Fruit fly (Drosophila melanogaster) whole organism, embryonic: ENCODE results near the gene Hs6st.

Experiments used
- Aef1 ChIP-seq: fragments of 200-800 bp; sonication (Bioruptor generic); IDR thresholded peaks from 3 replicates; pipeline ENCODE4 v1.3.6; 2022; ENCODE audit warnings: missing biosample characterization, missing genetic modification characterization
- BEAF-32 ChIP-seq: fragments of 200-800 bp; sonication (Bioruptor generic); optimal IDR thresholded peaks from 3 replicates; lab custom pipeline; 2017; ENCODE audit warnings: missing biosample characterization, missing genetic modification characterization, mild to moderate bottlenecking, moderate library complexity, missing genetic modification reagents
- CG10565 ChIP-seq: fragments of 200-800 bp; sonication (Bioruptor generic); optimal IDR thresholded peaks from 3 replicates; lab custom pipeline; 2016; ENCODE audit warnings: missing biosample characterization, mild to moderate bottlenecking, missing genetic modification characterization
- CG10979 ChIP-seq: fragments of 200-800 bp; sonication (Bioruptor generic); optimal IDR thresholded peaks from 2 replicates; lab custom pipeline; 2018; ENCODE audit warnings: missing biosample characterization, mild to moderate bottlenecking, missing genetic modification characterization, moderate library complexity
- CG13624 ChIP-seq: fragments of 200-800 bp; sonication (Bioruptor generic); optimal IDR thresholded peaks from 2 replicates; lab custom pipeline; 2016; ENCODE audit warnings: missing biosample characterization, missing genetic modification characterization
- CG13775 ChIP-seq: fragments of 200-800 bp; sonication (Bioruptor generic); optimal IDR thresholded peaks from 3 replicates; lab custom pipeline; 2017; ENCODE audit warnings: missing biosample characterization, mild to moderate bottlenecking, missing genetic modification characterization
- CG14014 ChIP-seq: fragments of 200-800 bp; sonication (Bioruptor generic); IDR thresholded peaks from 2 replicates; pipeline ENCODE4 v1.3.6; 2022; ENCODE audit warnings: missing biosample characterization, missing genetic modification characterization
- CG1603 ChIP-seq: fragments of 200-800 bp; sonication (Bioruptor generic); optimal IDR thresholded peaks from 2 replicates; lab custom pipeline; 2019; ENCODE audit warnings: missing biosample characterization, mild to moderate bottlenecking, missing genetic modification characterization, moderate library complexity
- CG16815 ChIP-seq: fragments of 200-800 bp; sonication (Bioruptor generic); optimal IDR thresholded peaks from 3 replicates; lab custom pipeline; 2017; ENCODE audit warnings: missing biosample characterization, mild to moderate bottlenecking, missing genetic modification characterization
- CG17568 ChIP-seq: fragments of 200-800 bp; sonication (Bioruptor generic); optimal IDR thresholded peaks from 2 replicates; lab custom pipeline; 2018; ENCODE audit warnings: missing biosample characterization, mild to moderate bottlenecking, missing genetic modification characterization, moderate library complexity
- CG2202 ChIP-seq: fragments of 200-800 bp; sonication (Bioruptor generic); optimal IDR thresholded peaks from 2 replicates; lab custom pipeline; 2018; ENCODE audit warnings: missing biosample characterization, mild to moderate bottlenecking, missing genetic modification characterization
- CG3838 ChIP-seq: fragments of 200-800 bp; sonication (Bioruptor generic); optimal IDR thresholded peaks from 3 replicates; lab custom pipeline; 2016; ENCODE audit warnings: missing biosample characterization, missing genetic modification characterization
- CG4328 ChIP-seq: fragments of 200-800 bp; sonication (Bioruptor generic); optimal IDR thresholded peaks from 3 replicates; lab custom pipeline; 2017; ENCODE audit warnings: missing biosample characterization, missing genetic modification reagents, missing genetic modification characterization
- CG4854 ChIP-seq: fragments of 200-800 bp; sonication (Bioruptor generic); optimal IDR thresholded peaks from 2 replicates; lab custom pipeline; 2016; ENCODE audit warnings: missing biosample characterization, missing genetic modification characterization, inconsistent platforms
- CG7839 ChIP-seq: fragments of 200-800 bp; sonication (Bioruptor generic); optimal IDR thresholded peaks from 3 replicates; lab custom pipeline; 2018; ENCODE audit warnings: missing biosample characterization, mild to moderate bottlenecking, missing genetic modification characterization, moderate library complexity
- CG7963 ChIP-seq: fragments of 200-800 bp; sonication (Bioruptor generic); IDR thresholded peaks from 3 replicates; pipeline ENCODE4 v1.3.6; 2022; ENCODE audit warnings: missing biosample characterization, missing genetic modification characterization; ENCODE audit not compliant: partially characterized antibody
- CG8281 ChIP-seq: fragments of 200-800 bp; sonication (Bioruptor generic); optimal IDR thresholded peaks from 2 replicates; lab custom pipeline; 2018; ENCODE audit warnings: missing biosample characterization, mild to moderate bottlenecking, missing genetic modification characterization, moderate library complexity
- CG8290 ChIP-seq, 3 experiments: fragments of 200-800 bp; sonication (Bioruptor generic); optimal IDR thresholded peaks; 2 replicates each; lab custom pipeline; 2016 to 2019; ENCODE audit warnings: missing biosample characterization in 3 of 3, missing genetic modification characterization in 3 of 3, mild to moderate bottlenecking in 2 of 3, moderate library complexity in 1 of 3
- CG9817 ChIP-seq: fragments of 200-800 bp; sonication (Bioruptor generic); optimal IDR thresholded peaks from 2 replicates; lab custom pipeline; 2018; ENCODE audit warnings: missing biosample characterization, mild to moderate bottlenecking, missing genetic modification characterization, moderate library complexity
- CHES-1-like ChIP-seq: fragments of 200-800 bp; sonication (Bioruptor generic); optimal IDR thresholded peaks from 2 replicates; lab custom pipeline; 2016; ENCODE audit warnings: missing biosample characterization, missing genetic modification characterization
- Dfd ChIP-seq, 2 experiments: fragments of >200 bp; optimal IDR thresholded peaks; 2 replicates each; lab custom pipeline; 2017; ENCODE audit warnings: missing biosample characterization in 2 of 2, missing genetic modification characterization in 2 of 2
- Doc2 ChIP-seq: fragments of 200-800 bp; sonication (Bioruptor generic); IDR thresholded peaks from 2 replicates; pipeline ENCODE4 v1.3.6; 2022; ENCODE audit warnings: missing biosample characterization, missing genetic modification characterization
- Dp ChIP-seq: fragments of 200-800 bp; sonication (Bioruptor generic); optimal IDR thresholded peaks from 2 replicates; lab custom pipeline; 2018; ENCODE audit warnings: missing biosample characterization, mild to moderate bottlenecking, missing genetic modification characterization, moderate library complexity
- Ets65A ChIP-seq: fragments of 200-800 bp; sonication (Bioruptor generic); peaks from one replicate; lab custom pipeline; 2016; ENCODE audit warnings: missing biosample characterization, missing genetic modification characterization
- Fer1 ChIP-seq: fragments of 200-800 bp; sonication (Bioruptor generic); optimal IDR thresholded peaks from 2 replicates; lab custom pipeline; 2017; ENCODE audit warnings: missing biosample characterization, mild to moderate bottlenecking, missing genetic modification characterization
- HHEX ChIP-seq: fragments of 200-800 bp; sonication (Bioruptor generic); optimal IDR thresholded peaks from 3 replicates; lab custom pipeline; 2017; ENCODE audit warnings: missing biosample characterization, mild to moderate bottlenecking, missing genetic modification characterization, missing genetic modification reagents
- HmgD ChIP-seq: fragments of 200-800 bp; sonication (Bioruptor generic); optimal IDR thresholded peaks from 3 replicates; lab custom pipeline; 2016; ENCODE audit warnings: missing biosample characterization, missing genetic modification characterization
- NFAT ChIP-seq: fragments of 200-800 bp; sonication (Bioruptor generic); IDR thresholded peaks from 2 replicates; pipeline ENCODE4 v1.3.6; 2022; ENCODE audit warnings: missing biosample characterization, missing genetic modification characterization
- Nf-YB ChIP-seq: fragments of 200-800 bp; sonication (Bioruptor generic); optimal IDR thresholded peaks from 3 replicates; lab custom pipeline; 2019; ENCODE audit warnings: missing biosample characterization, mild to moderate bottlenecking, missing genetic modification characterization, moderate library complexity
- Nf-YC ChIP-seq: fragments of 200-800 bp; optimal IDR thresholded peaks from 3 replicates; lab custom pipeline; 2019; ENCODE audit warnings: missing biosample characterization, mild to moderate bottlenecking, missing genetic modification characterization, moderate library complexity
- Spps ChIP-seq: fragments of 200-800 bp; sonication (Bioruptor generic); optimal IDR thresholded peaks from 2 replicates; lab custom pipeline; 2018; ENCODE audit warnings: missing biosample characterization, mild to moderate bottlenecking, missing genetic modification characterization
- Trl ChIP-seq, 3 experiments: fragments of >200 bp in 2 of 3; fragments of 200-800 bp in 1 of 3; sonication (Bioruptor generic) in 1 of 3; optimal IDR thresholded peaks; 2 replicates in 1 of 3; 3 replicates in 2 of 3; lab custom pipeline; 2016 to 2017; ENCODE audit warnings: missing biosample characterization in 1 of 3, missing genetic modification characterization in 1 of 3
- Xbp1 ChIP-seq: fragments of 200-800 bp; sonication (Bioruptor generic); optimal IDR thresholded peaks from 3 replicates; lab custom pipeline; 2016; ENCODE audit warnings: missing biosample characterization, mild to moderate bottlenecking, missing genetic modification characterization
- bbx ChIP-seq: fragments of 200-800 bp; sonication (Bioruptor generic); IDR thresholded peaks from 2 replicates; pipeline ENCODE4 v1.3.6; 2022; ENCODE audit warnings: missing biosample characterization, missing genetic modification characterization; ENCODE audit not compliant: partially characterized antibody
- br ChIP-seq: fragments of >200 bp; optimal IDR thresholded peaks from 2 replicates; lab custom pipeline; 2017
- crp ChIP-seq, 2 experiments: fragments of 200-800 bp; sonication (Bioruptor generic); optimal IDR thresholded peaks; 2 replicates in 1 of 2; 3 replicates in 1 of 2; lab custom pipeline; 2017; ENCODE audit warnings: missing biosample characterization in 2 of 2, missing genetic modification characterization in 2 of 2, mild to moderate bottlenecking in 1 of 2, moderate library complexity in 1 of 2
- emc ChIP-seq: fragments of 200-800 bp; sonication (Bioruptor generic); optimal IDR thresholded peaks from 2 replicates; lab custom pipeline; 2016; ENCODE audit warnings: missing biosample characterization, missing genetic modification characterization
- en ChIP-seq: fragments of 200-800 bp; sonication (Bioruptor generic); optimal IDR thresholded peaks from 2 replicates; lab custom pipeline; 2016; ENCODE audit warnings: missing biosample characterization, missing genetic modification characterization
- fd102C ChIP-seq: fragments of 200-800 bp; sonication (Bioruptor generic); optimal IDR thresholded peaks from 2 replicates; lab custom pipeline; 2018; ENCODE audit warnings: missing biosample characterization, mild to moderate bottlenecking, missing genetic modification characterization, moderate library complexity
- fd96Cb ChIP-seq: fragments of 200-800 bp; sonication (Bioruptor generic); optimal IDR thresholded peaks from 2 replicates; lab custom pipeline; 2018; ENCODE audit warnings: missing biosample characterization, mild to moderate bottlenecking, missing genetic modification characterization, moderate library complexity
- ind ChIP-seq: fragments of 200-800 bp; sonication (Bioruptor generic); optimal IDR thresholded peaks from 3 replicates; lab custom pipeline; 2016; ENCODE audit warnings: missing biosample characterization, missing genetic modification characterization
- nau ChIP-seq: fragments of 200-800 bp; sonication (Bioruptor generic); optimal IDR thresholded peaks from 3 replicates; lab custom pipeline; 2017; ENCODE audit warnings: missing biosample characterization, mild to moderate bottlenecking, missing genetic modification characterization, missing genetic modification reagents
- org-1 ChIP-seq: fragments of 200-800 bp; sonication (Bioruptor generic); optimal IDR thresholded peaks from 2 replicates; lab custom pipeline; 2017; ENCODE audit warnings: missing biosample characterization, missing genetic modification characterization
- prd ChIP-seq, 3 experiments: fragments of >200 bp in 2 of 3; fragments of 200-800 bp in 1 of 3; sonication (Bioruptor generic) in 1 of 3; optimal IDR thresholded peaks in 2 of 3; IDR thresholded peaks in 1 of 3; 2 replicates in 2 of 3; 3 replicates in 1 of 3; pipeline versions ENCODE4 v1.3.6 to Lab custom; 2017 to 2022; ENCODE audit warnings: missing biosample characterization in 1 of 3, missing genetic modification characterization in 1 of 3
- seq ChIP-seq: fragments of 200-800 bp; sonication (Bioruptor generic); IDR thresholded peaks from 2 replicates; pipeline ENCODE4 v1.3.6; 2022; ENCODE audit warnings: missing biosample characterization, missing genetic modification characterization
- slou ChIP-seq: fragments of 200-800 bp; sonication (Bioruptor generic); optimal IDR thresholded peaks from 3 replicates; lab custom pipeline; 2016; ENCODE audit warnings: missing biosample characterization, missing genetic modification characterization
- so ChIP-seq: fragments of 200-800 bp; sonication (Bioruptor generic); IDR thresholded peaks from 3 replicates; pipeline ENCODE4 v1.3.6; 2022; ENCODE audit warnings: missing biosample characterization, missing genetic modification characterization
- usp ChIP-seq: fragments of >200 bp; optimal IDR thresholded peaks from 2 replicates; lab custom pipeline; 2017; ENCODE audit warnings: missing biosample characterization, missing genetic modification characterization
- zf30C ChIP-seq: fragments of 200-800 bp; sonication (Bioruptor generic); optimal IDR thresholded peaks from 3 replicates; lab custom pipeline; 2018; ENCODE audit warnings: missing biosample characterization, mild to moderate bottlenecking, missing genetic modification characterization

Hs6st gene

DNA sequence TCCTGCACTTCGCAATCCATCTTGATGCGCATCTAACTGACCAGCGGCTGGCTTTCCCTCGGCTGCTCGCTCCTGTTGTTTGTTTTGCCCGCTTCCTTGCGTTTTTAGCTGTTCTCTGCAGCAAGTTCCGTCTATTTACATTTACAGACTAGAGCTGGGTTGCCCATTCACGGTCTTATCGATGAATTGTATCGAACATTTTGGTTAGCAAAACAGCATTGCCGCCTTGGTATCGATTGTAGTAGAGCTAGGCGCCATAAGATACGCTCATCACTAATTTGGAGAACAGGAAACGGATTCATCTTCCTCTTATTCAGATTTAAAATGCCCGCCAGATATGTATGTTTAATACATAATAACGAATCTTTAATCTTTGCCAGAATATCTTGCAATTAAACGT is 27.6 kb upstream of the Hs6st start, which contains the start of gene Regnase-1 (continued):
- TF ChIP-seq Ets65A (GFP tag; lab: Kevin White, UChicago) (peak; percentile 99), Fer1 (peak; percentile 96), CG7963 (GFP tag; lab: Robert Waterston, UW) (peak; percentile 95), Nf-YC (peak; percentile 78), CG8290 (GFP tag; optimal IDR thresholded peaks at IDR 0.05; lab: Kevin White, UChicago) (peak; percentile 91), CG8290 (tag; optimal IDR thresholded peaks at IDR 0.05; lab: Kevin White, UChicago) (peak; percentile 87 to 97), fd96Cb (peak; percentile 66), bbx (GFP tag; lab: Robert Waterston, UW) (peak; percentile 96), ind (GFP tag; lab: Kevin White, UChicago) (peak; percentile 71), CG10979 (tag; lab: Kevin White, UChicago) (peak; percentile 85), br (no peak), CG13624 (GFP tag; lab: Kevin White, UChicago) (peak; percentile 94), org-1 (GFP tag; lab: Kevin White, UChicago) (peak; percentile 83), Aef1 (peak; percentile 68; the same call in 2 of the 3 replicates), CG8281 (tag; lab: Kevin White, UChicago) (peak; percentile 77), usp (GFP tag; lab: Kevin White, UChicago) (no peak), CG17568 (peak; percentile 95), CG9817 (tag; lab: Kevin White, UChicago) (peak; percentile 90), nau (GFP tag; lab: Kevin White, UChicago) (no peak), CG14014 (GFP tag; lab: Robert Waterston, UW) (peak; percentile 87; the same call in 1 of the 2 replicates), Xbp1 (GFP tag; lab: Kevin White, UChicago) (peak; percentile 86), fd102C (GFP tag; lab: Kevin White, UChicago) (peak; percentile 95), so (GFP tag; lab: Robert Waterston, UW) (peak; percentile 87), CG3838 (peak; percentile 82), Trl (optimal IDR thresholded peaks at IDR 0.05; lab: Kevin White, UChicago) (no peak), Trl (GFP tag; optimal IDR thresholded peaks at IDR 0.05; lab: Kevin White, UChicago) (peak; percentile 91), NFAT (GFP tag; lab: Robert Waterston, UW) (peak; percentile 89), CG4854 (GFP tag; lab: Kevin White, UChicago) (peak; percentile 87), CHES-1-like (GFP tag; lab: Kevin White, UChicago) (peak; percentile 89), Spps (tag; lab: Kevin White, UChicago) (peak; percentile 86), seq (peak; percentile 73; the same call in 1 of the 2 replicates), CG10565 (GFP tag; lab: Kevin White, UChicago) (no peak), CG2202 (tag; lab: Kevin White, UChicago) (peak; percentile 93), CG7839 (tag; lab: Kevin White, UChicago) (peak; percentile 88), slou (GFP tag; lab: Kevin White, UChicago) (peak; percentile 85), emc (GFP tag; lab: Kevin White, UChicago) (peak; percentile 87), HmgD (GFP tag; lab: Kevin White, UChicago) (peak; percentile 86), CG13775 (GFP tag; lab: Kevin White, UChicago) (peak; percentile 95), Nf-YB (GFP tag; lab: Kevin White, UChicago) (peak; percentile 78), prd (optimal IDR thresholded peaks at IDR 0.05; lab: Kevin White, UChicago) (no peak), prd (GFP tag; IDR thresholded peaks at IDR 0.05; lab: Robert Waterston, UW) (peak; percentile 62; the same call in 2 of the 3 replicates), CG16815 (GFP tag; lab: Kevin White, UChicago) (peak; percentile 34), en (GFP tag; lab: Kevin White, UChicago) (peak; percentile 89), Doc2 (GFP tag; lab: Robert Waterston, UW) (no peak), CG4328 (GFP tag; lab: Kevin White, UChicago) (peak; percentile 94), HHEX (GFP tag; lab: Kevin White, UChicago) (peak; percentile 96), CG1603 (tag; lab: Kevin White, UChicago) (peak; percentile 96), zf30C (GFP tag; lab: Kevin White, UChicago) (peak; percentile 32), Dfd (GFP tag; optimal IDR thresholded peaks at IDR 0.05; lab: Kevin White, UChicago) (no peak), Dp (peak; percentile 96), BEAF-32 (GFP tag; lab: Kevin White, UChicago) (peak; percentile 96), crp (GFP tag; optimal IDR thresholded peaks at IDR 0.05; lab: Kevin White, UChicago) (peak in 1 of 2 experiments; percentile 63)
